Worm (Caenorhabditis elegans) whole organism, young adult: Measurements from ENCODE around the gene glb-32.

Experiments used
- aptf-2 ChIP-seq: fragments of 200-800 bp; sonication (Bioruptor generic); conservative IDR thresholded peaks from 2 replicates; pipeline ENCODE4 v1.3.6; 2022; ENCODE audit warnings: missing genetic modification reagents, missing genetic modification characterization, missing compliant biosample characterization
- egl-44 ChIP-seq: fragments of 200-800 bp; sonication (Bioruptor generic); IDR thresholded peaks from 2 replicates; pipeline ENCODE4 v1.3.6; 2022; ENCODE audit warnings: missing genetic modification reagents, missing genetic modification characterization, missing compliant biosample characterization

ce11 chrV:5069440-5069839 is 19.9 kb downstream of the glb-32 start, which contains the start of gene Y58A7A.1:
- no peak for TF ChIP-seq egl-44 (GFP tag; lab: Robert Waterston, UW)
- no peak for TF ChIP-seq aptf-2 (GFP tag; lab: Robert Waterston, UW)
